Worm (Caenorhabditis elegans): ENCODE data around the gene F28D1.6.

DNA sequence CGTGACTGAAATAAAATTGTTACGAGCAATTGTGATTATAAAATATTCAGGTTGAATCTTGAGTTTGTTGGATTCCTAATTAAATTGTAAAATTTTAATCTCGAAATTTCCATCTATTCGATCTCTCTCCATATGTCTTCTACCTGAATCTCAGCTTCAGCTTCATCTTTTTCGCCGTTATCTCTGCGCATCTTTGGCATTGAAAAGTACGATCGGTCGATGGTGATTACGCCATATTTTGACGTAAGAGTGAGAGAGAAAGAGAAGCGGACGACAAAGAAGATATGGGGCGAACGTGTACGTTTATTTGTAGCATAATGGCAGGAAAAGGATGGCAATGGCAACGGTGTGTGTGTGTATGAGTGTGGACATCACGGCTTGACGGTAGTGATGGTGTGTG, 18.4 kb downstream of the F28D1.6 start:
- TF ChIP-seq ham-2 (GFP tag; optimal IDR thresholded peaks at IDR 0.05): no peak
- TF ChIP-seq elt-1 (tag; optimal IDR thresholded peaks at IDR 0.05; ENCODE audit: borderline replicate concordance, insufficient read depth): peak; percentile 94
- TF ChIP-seq unc-120 (tag; optimal IDR thresholded peaks at IDR 0.05; ENCODE audit: poor library complexity, severe bottlenecking): no peak
- no peak for TF ChIP-seq unc-62 (GFP tag; optimal IDR thresholded peaks at IDR 0.05)

Measured in whole organism, mixed stage, embryonic.